Worm (Caenorhabditis elegans) whole organism, L3 larva: Measurements from ENCODE around the gene dohh-1.

ENCODE experiments used
- aly-2 ChIP-seq: fragments of 150-350 bp; optimal IDR thresholded peaks from 2 replicates; lab custom pipeline; 2014; ENCODE audit warnings: missing biosample characterization, missing genetic modification characterization
- ceh-82 ChIP-seq: fragments of 150-350 bp; optimal IDR thresholded peaks from 2 replicates; lab custom pipeline; 2014; ENCODE audit warnings: missing biosample characterization, missing genetic modification characterization
- ceh-9 ChIP-seq: sonication (generic microtip); optimal IDR thresholded peaks from 2 replicates; lab custom pipeline; 2018; ENCODE audit warnings: missing biosample characterization, missing genetic modification characterization
- fkh-2 ChIP-seq: fragments of 150-350 bp; optimal IDR thresholded peaks from 2 replicates; lab custom pipeline; 2014; ENCODE audit warnings: missing biosample characterization, missing genetic modification reagents, missing genetic modification characterization
- nhr-23 ChIP-seq: fragments of 150-350 bp; optimal IDR thresholded peaks from 2 replicates; lab custom pipeline; 2014; ENCODE audit warnings: missing biosample characterization, missing genetic modification reagents, missing genetic modification characterization
- nhr-237 ChIP-seq: fragments of 150-350 bp; optimal IDR thresholded peaks from 2 replicates; lab custom pipeline; 2014; ENCODE audit warnings: missing biosample characterization, missing genetic modification characterization
- nhr-76 ChIP-seq: fragments of 150-350 bp; sonication (generic microtip); optimal IDR thresholded peaks from 5 replicates; lab custom pipeline; 2014; ENCODE audit warnings: missing biosample characterization, missing genetic modification characterization
- zag-1 ChIP-seq: fragments of 150-350 bp; optimal IDR thresholded peaks from 2 replicates; lab custom pipeline; 2014; ENCODE audit warnings: missing biosample characterization, missing genetic modification characterization

DNA sequence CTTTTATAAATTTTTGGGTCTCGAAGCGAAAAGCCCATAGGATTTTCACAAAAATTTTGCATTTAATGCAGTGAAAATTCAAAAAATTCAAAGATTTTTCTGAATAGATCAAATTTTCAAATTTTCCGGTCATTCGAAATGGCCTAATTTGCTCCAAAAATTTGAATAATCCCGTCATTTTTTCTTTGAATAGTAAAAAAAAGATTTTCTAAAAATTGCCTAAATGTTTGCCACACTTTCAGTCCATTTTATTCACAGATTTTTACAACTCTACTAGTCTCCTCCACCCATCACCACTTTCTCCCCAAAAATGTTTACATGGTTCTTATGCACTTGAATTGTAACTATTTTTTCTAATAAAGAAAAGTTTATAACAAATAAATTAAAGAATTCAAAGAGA lies 45.8 kb upstream of the dohh-1 start:
- TF ChIP-seq nhr-23 (tag; lab: Kevin White, UChicago) (no peak), nhr-76 (tag; lab: Kevin White, UChicago) (no peak), zag-1 (tag; lab: Kevin White, UChicago) (no peak), nhr-237 (no peak), ceh-9 (no peak), aly-2 (tag; lab: Kevin White, UChicago) (no peak), ceh-82 (tag; lab: Kevin White, UChicago) (no peak), fkh-2 (no peak)
